Worm (Caenorhabditis elegans) whole organism, late embryonic: ENCODE data around the gene C16C4.17.

Source experiments
- C08G9.2 ChIP-seq: sonication (generic microtip); optimal IDR thresholded peaks from 2 replicates; lab custom pipeline; 2016; ENCODE audit warnings: mild to moderate bottlenecking, missing genetic modification characterization, moderate library complexity, missing compliant biosample characterization
- F13H6.1 ChIP-seq: sonication (generic microtip); optimal IDR thresholded peaks from 2 replicates; lab custom pipeline; 2016; ENCODE audit warnings: missing genetic modification characterization, missing compliant biosample characterization
- T23F11.4 ChIP-seq: fragments of 200-800 bp; sonication (Bioruptor generic); optimal IDR thresholded peaks from 2 replicates; lab custom pipeline; 2018; ENCODE audit warnings: mild to moderate bottlenecking, missing genetic modification characterization, missing compliant biosample characterization
- ceh-14 ChIP-seq: sonication (generic microtip); optimal IDR thresholded peaks from 2 replicates; lab custom pipeline; 2016; ENCODE audit warnings: missing genotype, missing genetic modification characterization, missing compliant biosample characterization
- ceh-18 ChIP-seq: sonication (generic microtip); optimal IDR thresholded peaks from 2 replicates; lab custom pipeline; 2016; ENCODE audit warnings: missing genetic modification characterization, missing compliant biosample characterization
- ceh-19 ChIP-seq: fragments of 200-800 bp; sonication (Bioruptor generic); optimal IDR thresholded peaks from 2 replicates; lab custom pipeline; 2018; ENCODE audit warnings: mild to moderate bottlenecking, missing genetic modification characterization, missing compliant biosample characterization
- ceh-2 ChIP-seq: sonication (generic microtip); optimal IDR thresholded peaks from 2 replicates; lab custom pipeline; 2016; ENCODE audit warnings: missing genotype, missing genetic modification characterization, missing compliant biosample characterization
- ceh-22 ChIP-seq: sonication (generic microtip); optimal IDR thresholded peaks from 2 replicates; lab custom pipeline; 2017; ENCODE audit warnings: missing biosample characterization, missing genetic modification characterization
- ceh-24 ChIP-seq: sonication (generic microtip); optimal IDR thresholded peaks from 2 replicates; lab custom pipeline; 2016; ENCODE audit warnings: mild to moderate bottlenecking, missing genetic modification characterization, missing compliant biosample characterization
- ceh-30 ChIP-seq: fragments of 150-350 bp; optimal IDR thresholded peaks from 2 replicates; lab custom pipeline; 2014; ENCODE audit warnings: missing biosample characterization, missing genetic modification characterization
- ceh-34 ChIP-seq: sonication (generic microtip); optimal IDR thresholded peaks from 2 replicates; lab custom pipeline; 2016; ENCODE audit warnings: mild to moderate bottlenecking, missing genetic modification characterization, missing compliant biosample characterization
- ceh-48 ChIP-seq: sonication (generic microtip); optimal IDR thresholded peaks from 2 replicates; lab custom pipeline; 2016; ENCODE audit warnings: missing genetic modification characterization, inconsistent platforms, missing compliant biosample characterization
- che-1 ChIP-seq: sonication (generic microtip); optimal IDR thresholded peaks from 2 replicates; lab custom pipeline; 2016; ENCODE audit warnings: mild to moderate bottlenecking, missing genetic modification characterization, missing compliant biosample characterization
- dve-1 ChIP-seq: sonication (generic microtip); optimal IDR thresholded peaks from 2 replicates; lab custom pipeline; 2017; ENCODE audit warnings: antibody characterized with exemption, mild to moderate bottlenecking, missing genetic modification characterization, missing compliant biosample characterization
- elt-4 ChIP-seq: sonication (generic microtip); optimal IDR thresholded peaks from 2 replicates; lab custom pipeline; 2016; ENCODE audit warnings: missing genetic modification characterization, missing compliant biosample characterization
- ets-4 ChIP-seq: sonication (generic microtip); optimal IDR thresholded peaks from 2 replicates; lab custom pipeline; 2016; ENCODE audit warnings: missing genetic modification characterization, missing compliant biosample characterization
- fkh-10 ChIP-seq: fragments of 150-350 bp; optimal IDR thresholded peaks from 2 replicates; lab custom pipeline; 2014; ENCODE audit warnings: missing biosample characterization, missing genetic modification reagents, missing genetic modification characterization
- hlh-15 ChIP-seq: sonication (generic microtip); optimal IDR thresholded peaks from 2 replicates; lab custom pipeline; 2016; ENCODE audit warnings: missing genetic modification characterization, missing compliant biosample characterization
- hlh-6 ChIP-seq: sonication (generic microtip); optimal IDR thresholded peaks from 2 replicates; lab custom pipeline; 2016; ENCODE audit warnings: missing genotype, missing genetic modification characterization, missing compliant biosample characterization
- hlh-8 ChIP-seq: sonication (generic microtip); optimal IDR thresholded peaks from 2 replicates; lab custom pipeline; 2016; ENCODE audit warnings: missing genotype, missing genetic modification characterization, missing compliant biosample characterization
- lim-6 ChIP-seq: sonication (generic microtip); optimal IDR thresholded peaks from 2 replicates; lab custom pipeline; 2016; ENCODE audit warnings: missing genetic modification characterization, missing compliant biosample characterization
- madf-2 ChIP-seq: sonication (generic microtip); optimal IDR thresholded peaks from 2 replicates; lab custom pipeline; 2017; ENCODE audit warnings: missing genetic modification characterization, missing compliant biosample characterization
- mec-3 ChIP-seq: sonication (generic microtip); optimal IDR thresholded peaks from 2 replicates; lab custom pipeline; 2016; ENCODE audit warnings: borderline replicate concordance, missing genetic modification characterization, missing compliant biosample characterization
- nhr-11 ChIP-seq: fragments of 150-350 bp; optimal IDR thresholded peaks from 2 replicates; lab custom pipeline; 2014; ENCODE audit warnings: missing biosample characterization, missing genetic modification characterization
- nhr-232 ChIP-seq: sonication (generic microtip); optimal IDR thresholded peaks from 2 replicates; lab custom pipeline; 2016; ENCODE audit warnings: missing genetic modification characterization, missing compliant biosample characterization
- npax-4 ChIP-seq: sonication (generic microtip); optimal IDR thresholded peaks from 2 replicates; lab custom pipeline; 2016; ENCODE audit warnings: missing genetic modification characterization, missing compliant biosample characterization
- odd-2 ChIP-seq: sonication (generic microtip); optimal IDR thresholded peaks from 2 replicates; lab custom pipeline; 2017; ENCODE audit warnings: antibody characterized with exemption, mild to moderate bottlenecking, missing genetic modification characterization, missing compliant biosample characterization
- pag-3 ChIP-seq: sonication (generic microtip); optimal IDR thresholded peaks from 2 replicates; lab custom pipeline; 2016; ENCODE audit warnings: missing compliant biosample characterization, missing genetic modification characterization, borderline replicate concordance
- pat-9 ChIP-seq: fragments of 200-800 bp; sonication (Bioruptor generic); optimal IDR thresholded peaks from 2 replicates; lab custom pipeline; 2018; ENCODE audit warnings: mild to moderate bottlenecking, missing genetic modification characterization, moderate library complexity, missing compliant biosample characterization
- pax-1 ChIP-seq: fragments of 150-350 bp; optimal IDR thresholded peaks from 2 replicates; lab custom pipeline; 2014; ENCODE audit warnings: missing biosample characterization, missing genetic modification characterization
- pha-4 ChIP-seq: fragments of 150-350 bp; optimal IDR thresholded peaks from 2 replicates; lab custom pipeline; 2018; ENCODE audit warnings: missing biosample characterization, missing genetic modification reagents, missing genetic modification characterization
- rnt-1 ChIP-seq: sonication (generic microtip); optimal IDR thresholded peaks from 2 replicates; lab custom pipeline; 2016; ENCODE audit warnings: missing genetic modification characterization, missing compliant biosample characterization
- sox-2 ChIP-seq: fragments of 200-800 bp; sonication (Bioruptor generic); IDR thresholded peaks from 2 replicates; pipeline ENCODE4 v1.3.6; 2022; ENCODE audit warnings: missing genetic modification reagents, missing genetic modification characterization, missing compliant biosample characterization
- sox-4 ChIP-seq: sonication (generic microtip); optimal IDR thresholded peaks from 2 replicates; lab custom pipeline; 2017; ENCODE audit warnings: mild to moderate bottlenecking, missing genetic modification characterization, inconsistent platforms, missing compliant biosample characterization
- tbx-2 ChIP-seq: sonication (generic microtip); optimal IDR thresholded peaks from 2 replicates; lab custom pipeline; 2016; ENCODE audit warnings: missing genetic modification characterization, missing compliant biosample characterization
- tbx-7 ChIP-seq: sonication (generic microtip); optimal IDR thresholded peaks from 2 replicates; lab custom pipeline; 2016; ENCODE audit warnings: missing genotype, missing genetic modification characterization, missing compliant biosample characterization
- ttx-3 ChIP-seq: sonication (generic microtip); optimal IDR thresholded peaks from 2 replicates; lab custom pipeline; 2016; ENCODE audit warnings: missing genetic modification reagents, missing genetic modification characterization, missing compliant biosample characterization
- unc-3 ChIP-seq, 2 experiments: fragments of 200-800 bp in 1 of 2; sonication (Bioruptor generic) in 1 of 2; sonication (generic microtip) in 1 of 2; conservative IDR thresholded peaks in 1 of 2; optimal IDR thresholded peaks in 1 of 2; 2 replicates each; pipeline versions ENCODE4 v1.3.6 to Lab custom; 2016 to 2022; ENCODE audit warnings: missing compliant biosample characterization in 2 of 2, missing genetic modification characterization in 2 of 2, missing genetic modification reagents in 1 of 2
- unc-55 ChIP-seq: sonication (generic microtip); optimal IDR thresholded peaks from 2 replicates; lab custom pipeline; 2017; ENCODE audit warnings: missing biosample characterization, missing genetic modification reagents, missing genetic modification characterization
- unc-86 ChIP-seq: sonication (generic microtip); optimal IDR thresholded peaks from 2 replicates; lab custom pipeline; 2016; ENCODE audit warnings: missing genetic modification characterization, missing compliant biosample characterization
- zip-5 ChIP-seq: sonication (generic microtip); optimal IDR thresholded peaks from 2 replicates; lab custom pipeline; 2016; ENCODE audit warnings: missing genetic modification characterization, missing compliant biosample characterization
- ztf-16 ChIP-seq: sonication (generic microtip); optimal IDR thresholded peaks from 2 replicates; lab custom pipeline; 2017; ENCODE audit warnings: missing genetic modification characterization, missing compliant biosample characterization

C16C4.17 gene

DNA sequence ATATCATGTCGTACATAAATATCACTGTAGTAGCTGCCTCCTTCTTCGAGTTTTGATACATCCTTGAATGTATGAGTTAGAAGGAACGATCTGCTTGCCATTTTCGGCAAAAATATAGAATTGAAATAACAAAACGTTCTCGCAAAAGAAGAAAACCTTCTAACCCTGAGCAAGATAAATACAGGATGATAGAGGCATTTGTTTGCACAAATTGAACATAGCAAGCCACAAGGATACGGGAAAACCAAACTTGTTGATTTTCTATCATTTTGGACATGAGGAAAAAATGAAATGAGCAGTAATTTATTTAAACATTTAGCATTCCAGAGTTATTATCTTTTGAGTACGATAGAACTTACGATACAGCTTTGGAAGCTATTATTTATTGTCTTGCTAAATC is 24.7 kb downstream of the C16C4.17 start, which contains the start of gene math-8:
Gene math-8, minus strand, starts transcription at position 101 of the 400 bp plus-strand sequence.
- no peak for TF ChIP-seq ceh-34 (tag; lab: Kevin White, UChicago)
- TF ChIP-seq che-1 (tag; lab: Kevin White, UChicago): no peak
- no peak for TF ChIP-seq pag-3 (tag; lab: Kevin White, UChicago)
- no peak for TF ChIP-seq tbx-2 (tag; lab: Kevin White, UChicago)
- no peak for TF ChIP-seq hlh-8
- no peak for TF ChIP-seq nhr-232 (tag; lab: Kevin White, UChicago)
- TF ChIP-seq ceh-18 (tag; lab: Kevin White, UChicago): no peak
- TF ChIP-seq fkh-10 (GFP tag; lab: Kevin White, UChicago): no peak
- TF ChIP-seq pat-9 (tag; lab: Kevin White, UChicago): no peak
- no peak for TF ChIP-seq ceh-30 (tag; lab: Kevin White, UChicago)
- no peak for TF ChIP-seq ceh-24 (tag; lab: Kevin White, UChicago)

DNA sequence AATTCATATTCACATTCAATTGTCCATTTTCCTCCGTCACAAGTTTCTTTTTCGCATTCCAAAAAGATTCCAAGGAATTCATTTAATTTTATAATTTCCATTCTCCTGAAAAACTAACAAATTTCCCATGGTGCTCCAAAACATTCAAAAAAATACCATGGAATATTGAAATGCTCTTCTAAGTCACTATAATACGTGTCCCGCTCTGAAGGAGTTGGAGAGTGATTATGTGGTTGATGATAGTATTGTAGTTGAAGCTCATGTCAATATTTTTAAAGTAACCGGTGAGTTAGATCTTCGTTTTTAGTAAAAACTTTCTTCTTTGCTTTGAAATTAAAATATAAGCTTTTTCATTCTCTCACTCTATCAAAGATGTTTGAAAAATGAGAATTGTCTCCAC is 26.3 kb downstream of the C16C4.17 start, which contains the start of gene math-9:
Gene math-9, minus strand, starts transcription at position 101 of the 400 bp plus-strand sequence.
- no peak for TF ChIP-seq ceh-30 (tag; lab: Kevin White, UChicago)
- TF ChIP-seq, all 69 proteins: peak for 0

DNA sequence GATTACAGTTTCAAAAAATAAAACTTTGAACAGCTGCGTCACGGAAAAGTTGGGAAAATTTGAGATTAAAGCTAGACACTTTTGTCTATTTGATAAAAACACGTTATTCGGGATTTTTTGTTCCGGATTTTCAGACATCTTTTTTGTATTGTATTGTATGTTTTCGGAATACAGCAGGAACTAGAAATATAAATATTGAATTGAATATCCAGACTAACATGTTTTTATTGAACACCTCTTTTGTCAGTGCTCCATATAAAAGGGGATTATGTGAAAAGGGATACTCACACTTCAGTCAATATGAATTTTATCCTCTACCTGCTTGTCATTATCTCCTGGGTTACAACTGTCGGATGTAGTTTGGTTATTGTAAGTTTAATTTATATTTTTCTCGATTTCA is 29.5 kb downstream of the C16C4.17 start, which contains the start of gene C16C4.1:
Gene C16C4.1, plus strand, starts transcription at position 301 of the 400 bp plus-strand sequence.
- TF ChIP-seq odd-2 (tag; lab: Kevin White, UChicago): no peak
- no peak for TF ChIP-seq madf-2 (tag; lab: Kevin White, UChicago)
- TF ChIP-seq hlh-6 (tag; lab: Kevin White, UChicago): no peak
- no peak for TF ChIP-seq zip-5 (tag; lab: Kevin White, UChicago)
- no peak for TF ChIP-seq T23F11.4 (GFP tag; lab: Kevin White, UChicago)
- TF ChIP-seq fkh-10 (GFP tag; lab: Kevin White, UChicago): no peak
- TF ChIP-seq pha-4: no peak
- TF ChIP-seq pax-1: no peak
- TF ChIP-seq ceh-19 (GFP tag; lab: Kevin White, UChicago): no peak
- TF ChIP-seq nhr-232 (tag; lab: Kevin White, UChicago): no peak
- no peak for TF ChIP-seq rnt-1 (tag; lab: Kevin White, UChicago)
- no peak for TF ChIP-seq unc-86 (tag; lab: Kevin White, UChicago)
- TF ChIP-seq sox-2 (GFP tag; lab: Robert Waterston, UW): no peak
- TF ChIP-seq hlh-8: no peak

DNA sequence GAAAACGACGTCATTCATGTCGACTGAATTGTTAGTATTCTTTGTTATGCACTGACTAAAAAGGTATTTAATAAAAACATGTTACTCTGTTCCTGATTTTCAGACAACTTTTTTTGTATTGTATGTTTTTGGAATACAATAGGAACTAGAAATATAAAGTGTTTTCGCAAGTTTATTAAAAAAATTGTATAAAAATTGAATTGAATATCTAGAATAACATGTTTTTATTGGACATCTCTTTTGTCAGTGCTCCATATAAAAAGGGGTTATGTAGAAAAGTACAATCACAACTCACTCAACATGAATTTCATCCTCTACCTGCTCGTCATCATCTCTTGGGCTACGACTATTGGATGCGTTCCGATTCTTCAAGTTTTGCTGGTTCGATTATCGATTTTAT is 30.9 kb downstream of the C16C4.17 start, which contains the start of gene C46F9.5:
Gene C46F9.5, plus strand, starts transcription at position 301 of the 400 bp plus-strand sequence.
- TF ChIP-seq unc-86 (tag; lab: Kevin White, UChicago) (no peak), ceh-14 (no peak), ets-4 (no peak), ceh-30 (tag; lab: Kevin White, UChicago) (no peak), ceh-22 (tag; lab: Kevin White, UChicago) (no peak), unc-3 (GFP tag; conservative IDR thresholded peaks at IDR 0.05; lab: Robert Waterston, UW) (no peak), unc-3 (tag; optimal IDR thresholded peaks at IDR 0.05; lab: Kevin White, UChicago) (no peak), tbx-7 (tag; lab: Kevin White, UChicago) (no peak), npax-4 (tag; lab: Kevin White, UChicago) (no peak), F13H6.1 (tag; lab: Kevin White, UChicago) (no peak), lim-6 (tag; lab: Kevin White, UChicago) (no peak)

DNA sequence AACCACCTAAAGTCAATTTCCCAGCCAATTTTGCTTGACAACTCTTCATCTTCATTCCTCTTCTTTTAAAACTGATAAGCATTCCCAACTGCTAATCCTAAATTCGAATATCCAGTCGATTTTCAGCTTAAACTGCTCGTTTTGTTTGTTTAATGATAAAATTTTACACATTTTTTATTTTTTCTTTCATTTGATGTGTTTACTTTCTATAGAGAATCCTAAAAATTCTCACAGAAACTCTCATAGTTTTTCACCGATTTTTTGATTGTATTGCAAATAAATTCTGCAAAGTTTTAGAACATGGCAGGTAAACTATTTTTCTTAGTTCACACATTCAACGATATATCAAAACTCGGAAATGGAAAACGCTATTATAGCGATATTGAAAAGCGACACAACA is 31.4 kb downstream of the C16C4.17 start, which contains the start of gene math-25:
Gene math-25, plus strand, starts transcription at position 301 of the 400 bp plus-strand sequence.
- no peak for TF ChIP-seq unc-55 (GFP tag; lab: Kevin White, UChicago)
- TF ChIP-seq ceh-18 (tag; lab: Kevin White, UChicago): no peak
- TF ChIP-seq nhr-11 (tag; lab: Kevin White, UChicago): no peak
- TF ChIP-seq C08G9.2 (tag; lab: Kevin White, UChicago): no peak
- no peak for TF ChIP-seq mec-3 (tag; lab: Kevin White, UChicago)
- TF ChIP-seq dve-1 (tag; lab: Kevin White, UChicago): no peak
- TF ChIP-seq sox-4 (tag; lab: Kevin White, UChicago): no peak
- no peak for TF ChIP-seq ceh-48 (tag; lab: Kevin White, UChicago)
- no peak for TF ChIP-seq F13H6.1 (tag; lab: Kevin White, UChicago)
- no peak for TF ChIP-seq pag-3 (tag; lab: Kevin White, UChicago)
- no peak for TF ChIP-seq hlh-15 (tag; lab: Kevin White, UChicago)
- no peak for TF ChIP-seq unc-3 (GFP tag; conservative IDR thresholded peaks at IDR 0.05; lab: Robert Waterston, UW)
- TF ChIP-seq unc-3 (tag; optimal IDR thresholded peaks at IDR 0.05; lab: Kevin White, UChicago): no peak
- TF ChIP-seq ceh-2 (tag; lab: Kevin White, UChicago): no peak
- no peak for TF ChIP-seq ceh-19 (GFP tag; lab: Kevin White, UChicago)
- TF ChIP-seq ttx-3 (tag; lab: Kevin White, UChicago): no peak
- TF ChIP-seq ztf-16 (tag; lab: Kevin White, UChicago): no peak
- no peak for TF ChIP-seq elt-4 (tag; lab: Kevin White, UChicago)
